Fruit fly (Drosophila melanogaster) Kc167 (cell line): ENCODE measurements around the gene HP1e.

Experiments
- Myc ChIP-seq: fragments of >200 bp; optimal IDR thresholded peaks from 2 replicates; lab custom pipeline; 2017; ENCODE audit warnings: missing external identifiers
- Sin3A ChIP-seq: fragments of >200 bp; optimal IDR thresholded peaks from 2 replicates; lab custom pipeline; 2018; ENCODE audit warnings: missing external identifiers
- h ChIP-seq: fragments of >200 bp; optimal IDR thresholded peaks from 3 replicates; lab custom pipeline; 2018; ENCODE audit warnings: missing external identifiers
- insv ChIP-seq: fragments of >200 bp; optimal IDR thresholded peaks from 3 replicates; lab custom pipeline; 2018; ENCODE audit warnings: missing external identifiers
- psq ChIP-seq: fragments of >200 bp; optimal IDR thresholded peaks from 2 replicates; lab custom pipeline; 2017; ENCODE audit warnings: missing external identifiers
- ttk ChIP-seq: sonication (Bioruptor generic); optimal IDR thresholded peaks from 2 replicates; lab custom pipeline; 2017; ENCODE audit warnings: missing external identifiers

HP1e gene

DNA sequence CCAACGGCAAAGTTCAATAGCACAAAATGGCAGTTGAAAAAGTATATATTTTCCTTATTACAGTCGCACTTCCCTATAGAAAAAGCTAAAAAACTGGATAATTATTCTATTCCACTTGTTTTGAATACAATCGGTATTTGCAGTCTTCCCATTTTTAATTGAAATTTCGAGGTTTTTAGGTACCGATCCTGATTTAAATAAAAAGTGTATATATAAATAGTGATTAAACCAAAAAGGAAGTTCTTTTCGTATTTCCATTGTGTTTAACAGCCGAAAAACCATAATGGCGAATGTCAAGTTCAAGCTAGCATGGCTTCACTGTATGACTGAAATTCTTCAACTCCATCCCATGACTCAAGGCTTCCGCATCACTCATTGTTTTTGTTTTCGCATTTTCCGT is 25.0 kb downstream of the HP1e start:
- TF ChIP-seq h (lab: Kevin White, UChicago): no peak

DNA sequence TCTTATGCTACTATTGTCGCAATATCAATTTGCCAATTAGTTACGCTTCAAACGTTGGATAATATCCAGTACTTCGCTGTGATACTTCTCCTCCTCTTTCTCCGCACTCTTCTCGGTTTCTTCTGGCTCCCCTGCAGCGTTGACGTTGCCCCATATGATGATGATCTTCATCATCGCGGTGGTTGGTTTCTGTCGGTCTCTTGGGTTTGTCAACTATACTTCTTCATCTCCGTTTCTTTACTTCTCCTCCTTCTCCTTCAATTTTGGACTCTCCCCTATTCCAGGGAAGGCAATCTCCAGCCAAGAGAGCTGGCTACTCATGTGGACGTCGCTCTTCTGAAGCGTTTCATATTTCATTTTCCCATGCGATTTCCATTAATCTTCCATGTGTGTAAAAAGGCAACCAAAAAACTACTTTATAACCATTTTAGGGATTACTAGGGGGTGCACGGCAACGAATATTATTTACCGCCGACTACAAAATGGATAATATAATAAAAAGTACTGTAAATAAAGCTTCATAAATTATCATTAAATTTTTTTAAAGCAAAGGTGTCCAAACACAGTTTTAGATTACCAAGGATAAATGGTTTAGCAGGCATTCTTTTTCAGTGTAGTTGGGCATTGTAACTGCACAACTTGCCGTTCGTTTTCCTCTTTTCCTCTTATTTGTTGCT is 26.3 kb downstream of the HP1e start:
- TF ChIP-seq Sin3A (lab: Kevin White, UChicago): no peak
- TF ChIP-seq psq (lab: Kevin White, UChicago): no peak
- no peak for TF ChIP-seq insv
- TF ChIP-seq ttk (lab: Kevin White, UChicago): no peak
- TF ChIP-seq h (lab: Kevin White, UChicago): no peak
- TF ChIP-seq Myc (lab: Kevin White, UChicago): no peak

DNA sequence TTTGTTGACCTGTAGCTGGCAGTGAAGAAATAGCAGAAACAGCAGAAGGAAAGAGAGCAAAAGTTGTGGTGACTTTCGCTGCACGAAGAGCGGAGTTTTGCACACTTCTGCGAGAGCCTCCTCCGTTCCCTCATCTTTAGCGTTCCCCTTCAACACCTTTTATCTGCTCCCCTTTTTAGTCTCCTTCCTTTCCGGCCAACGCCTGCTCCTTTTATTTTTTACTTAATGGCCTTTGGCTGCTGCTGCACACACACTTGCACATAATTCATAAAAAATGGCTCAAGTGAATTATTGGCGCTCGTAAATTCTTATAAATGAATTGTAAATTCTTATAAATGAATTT is 26.8 kb downstream of the HP1e start:
- TF ChIP-seq ttk (lab: Kevin White, UChicago) (no peak), insv (no peak), Sin3A (lab: Kevin White, UChicago) (no peak), h (lab: Kevin White, UChicago) (no peak), Myc (lab: Kevin White, UChicago) (no peak), psq (lab: Kevin White, UChicago) (no peak)

DNA sequence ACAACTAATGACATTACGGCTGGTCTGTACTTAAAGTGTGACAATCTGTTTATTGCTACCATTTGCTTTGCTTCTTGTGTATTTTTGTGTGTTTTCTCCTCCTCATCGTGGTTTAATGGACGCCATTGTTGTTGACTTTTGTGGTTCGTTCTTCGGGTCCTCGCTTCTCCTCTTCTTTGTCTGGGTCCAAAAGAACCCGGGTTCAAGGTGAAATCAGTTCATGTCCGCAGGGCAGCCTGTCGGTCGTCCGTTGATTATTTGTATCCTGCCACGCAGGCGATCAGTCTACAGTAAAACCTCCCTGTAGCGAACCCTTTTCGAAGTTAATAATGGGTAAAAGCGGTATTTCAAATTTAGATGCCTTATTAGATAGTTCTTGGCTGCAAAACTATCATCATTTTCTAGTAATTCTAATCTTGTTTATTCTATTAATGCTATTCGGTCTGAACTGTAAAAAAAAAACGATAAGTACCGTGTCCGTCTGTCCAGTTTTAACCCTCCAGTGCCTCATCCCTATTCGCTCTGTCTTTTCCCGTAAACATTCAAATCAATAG is 27.8 kb downstream of the HP1e start:
- TF ChIP-seq ttk (lab: Kevin White, UChicago): no peak
- no peak for TF ChIP-seq h (lab: Kevin White, UChicago)
- no peak for TF ChIP-seq psq (lab: Kevin White, UChicago)
- TF ChIP-seq Myc (lab: Kevin White, UChicago): no peak
- TF ChIP-seq insv: no peak
- TF ChIP-seq Sin3A (lab: Kevin White, UChicago): no peak

DNA sequence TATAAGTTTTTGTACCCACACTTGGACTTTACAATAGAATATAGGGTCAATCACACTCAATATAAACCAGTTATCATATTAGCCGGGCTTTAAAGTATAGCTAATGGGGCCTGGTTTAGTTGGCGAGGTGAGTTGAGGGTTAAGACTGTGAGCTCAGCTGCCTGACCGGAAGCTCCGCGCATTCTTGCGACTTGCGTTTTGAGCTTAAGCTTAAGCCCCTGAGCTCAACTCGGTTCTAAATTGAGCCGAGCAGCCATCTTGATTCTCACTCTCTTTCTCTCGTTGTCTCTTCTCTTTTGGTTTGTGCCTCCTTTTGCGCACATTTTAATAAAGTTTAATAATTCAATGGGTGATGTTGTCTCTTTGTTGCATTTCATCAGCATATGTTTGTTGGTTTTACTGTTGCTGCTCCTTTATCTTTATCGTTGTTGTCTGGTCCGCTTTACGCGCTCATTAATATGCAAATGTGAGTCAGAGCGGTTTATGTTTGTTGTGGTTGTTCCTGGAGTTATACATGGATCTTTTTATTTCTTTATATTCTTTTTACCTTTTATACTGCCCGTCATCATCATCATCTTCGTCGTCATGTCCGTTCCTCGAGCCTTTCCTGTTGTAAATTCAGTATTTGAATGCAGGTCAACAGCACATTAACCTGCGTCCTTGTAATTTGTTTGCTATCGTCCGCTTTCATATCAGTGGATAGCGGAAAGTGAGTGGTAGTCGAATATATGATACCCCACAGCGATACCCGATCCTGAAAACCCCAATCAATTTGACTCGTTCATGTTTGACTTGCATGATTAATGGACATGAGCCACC is 29.2 kb downstream of the HP1e start:
- TF ChIP-seq ttk (lab: Kevin White, UChicago): no peak
- TF ChIP-seq Myc (lab: Kevin White, UChicago): no peak
- TF ChIP-seq insv: no peak
- no peak for TF ChIP-seq psq (lab: Kevin White, UChicago)
- TF ChIP-seq h (lab: Kevin White, UChicago): no peak
- no peak for TF ChIP-seq Sin3A (lab: Kevin White, UChicago)

DNA sequence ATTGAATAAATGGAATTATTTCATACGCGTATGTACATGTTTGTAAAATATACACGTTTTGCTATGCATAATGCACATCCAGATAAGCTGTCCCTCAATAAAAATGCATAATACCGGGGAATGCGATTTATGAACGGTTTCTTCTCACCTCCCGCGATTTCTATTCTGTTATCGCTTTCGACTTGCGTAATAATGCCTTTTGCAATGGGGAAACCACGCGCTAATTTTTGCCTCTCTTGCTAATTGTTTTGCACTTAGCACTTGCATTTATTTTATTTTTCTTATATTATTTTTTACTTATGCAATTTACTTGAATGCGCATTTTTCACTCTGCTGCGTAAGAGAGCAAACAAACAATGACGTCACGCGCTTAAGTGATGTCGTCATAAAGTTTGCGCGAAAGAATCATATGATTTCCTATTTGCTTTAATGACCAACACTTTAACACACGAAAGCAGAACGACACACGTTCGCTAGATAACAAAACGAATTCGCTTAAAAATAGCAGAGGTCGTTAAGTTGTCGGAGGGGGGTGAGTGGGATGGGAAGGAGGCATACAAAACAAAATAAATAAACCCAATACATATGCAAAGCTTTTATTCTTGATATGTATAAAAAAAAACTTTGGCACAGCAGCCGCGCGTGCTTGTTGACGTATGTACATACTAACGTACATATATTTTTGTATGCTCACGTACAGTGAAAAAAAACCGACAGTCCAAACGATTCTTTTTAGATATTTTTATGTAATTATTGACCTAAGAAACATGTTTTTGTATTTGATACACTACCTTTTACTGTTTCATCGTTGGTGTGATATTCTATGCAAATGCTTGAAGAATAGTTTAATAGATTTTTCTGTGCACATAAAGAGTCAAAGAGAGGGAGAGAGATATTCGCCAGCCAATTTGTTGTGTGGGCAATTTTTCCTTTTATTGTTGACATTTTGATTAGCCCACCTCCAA is 30.1 kb downstream of the HP1e start:
- no peak for TF ChIP-seq psq (lab: Kevin White, UChicago)
- no peak for TF ChIP-seq Myc (lab: Kevin White, UChicago)
- TF ChIP-seq h (lab: Kevin White, UChicago): no peak
- TF ChIP-seq ttk (lab: Kevin White, UChicago): no peak
- TF ChIP-seq Sin3A (lab: Kevin White, UChicago): no peak
- TF ChIP-seq insv: no peak

DNA sequence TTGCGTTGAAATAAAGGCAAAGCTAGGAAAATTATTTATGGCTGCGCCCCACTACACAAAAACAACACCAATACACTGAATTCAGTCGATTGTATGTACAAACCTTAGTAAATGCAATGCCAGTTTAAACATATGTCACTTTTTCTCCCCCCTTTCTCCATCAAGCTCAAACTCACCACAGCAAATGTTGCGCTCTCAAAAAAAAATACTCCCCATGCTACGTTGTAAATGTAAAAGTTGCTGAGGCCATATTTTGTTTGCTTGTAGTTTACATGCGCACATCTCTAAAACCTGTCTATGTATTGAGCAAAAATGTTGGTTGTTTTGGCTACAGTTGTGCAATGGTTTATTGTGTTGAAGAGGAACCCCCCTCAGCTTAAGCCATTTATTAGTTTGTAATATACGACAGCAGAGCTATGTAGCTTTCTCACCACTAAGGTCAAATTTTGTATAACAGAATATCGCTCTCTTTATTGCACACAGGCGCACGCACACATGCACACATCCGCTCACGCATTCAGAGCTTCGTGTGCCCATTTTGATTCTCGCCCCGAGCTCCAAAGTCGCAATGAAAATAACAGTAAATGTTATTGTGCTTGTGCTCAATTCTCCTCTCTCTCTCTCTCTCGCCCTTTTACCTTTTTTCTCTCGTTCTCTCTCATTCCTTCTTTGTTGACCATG is 31.2 kb downstream of the HP1e start:
- TF ChIP-seq psq (lab: Kevin White, UChicago) (no peak), insv (no peak), Myc (lab: Kevin White, UChicago) (no peak), Sin3A (lab: Kevin White, UChicago) (no peak), h (lab: Kevin White, UChicago) (no peak), ttk (lab: Kevin White, UChicago) (no peak)

DNA sequence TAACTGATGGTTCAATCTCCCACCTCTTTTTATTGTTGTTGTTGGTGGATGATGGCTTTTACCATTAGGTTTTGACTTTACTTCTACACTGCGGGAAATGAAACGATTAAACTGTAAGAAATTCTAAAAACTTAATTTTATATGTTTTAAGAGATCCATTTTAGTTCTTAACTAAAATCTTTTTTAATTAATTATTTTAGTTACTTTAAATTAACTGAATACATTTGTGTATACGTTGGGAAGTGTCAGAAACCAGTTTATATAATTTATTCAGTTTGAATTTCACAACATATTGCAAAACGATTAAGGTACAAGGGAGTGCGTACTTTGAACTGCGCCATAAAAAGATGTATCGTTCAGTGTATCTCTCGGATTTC is 31.7 kb downstream of the HP1e start:
- TF ChIP-seq ttk (lab: Kevin White, UChicago): no peak

DNA sequence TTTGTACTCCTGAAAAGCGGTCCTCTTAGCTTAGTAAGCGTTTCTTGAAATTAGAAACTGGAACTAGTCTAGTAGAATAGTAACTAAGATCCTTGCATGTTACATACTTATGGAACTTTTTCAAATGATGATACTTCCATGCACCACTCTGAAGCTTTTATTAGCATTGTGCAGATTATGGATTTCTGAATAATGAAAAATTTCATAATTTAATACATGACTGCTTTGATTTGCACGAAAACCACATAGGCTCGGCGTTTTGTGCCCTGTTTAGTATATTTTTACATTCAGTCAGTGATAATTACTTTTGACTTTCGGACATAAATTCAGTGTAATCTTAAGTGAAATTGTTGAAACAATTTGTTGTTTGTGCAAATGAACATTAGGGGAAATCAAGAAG is 33.6 kb downstream of the HP1e start, which contains the start of gene CG43675:
Gene CG43675 (plus strand): TSS at position 301 of the 400 bp plus-strand sequence.
- TF ChIP-seq h (lab: Kevin White, UChicago) (no peak), insv (no peak), psq (lab: Kevin White, UChicago) (no peak), ttk (lab: Kevin White, UChicago) (no peak), Sin3A (lab: Kevin White, UChicago) (no peak), Myc (lab: Kevin White, UChicago) (no peak)

DNA sequence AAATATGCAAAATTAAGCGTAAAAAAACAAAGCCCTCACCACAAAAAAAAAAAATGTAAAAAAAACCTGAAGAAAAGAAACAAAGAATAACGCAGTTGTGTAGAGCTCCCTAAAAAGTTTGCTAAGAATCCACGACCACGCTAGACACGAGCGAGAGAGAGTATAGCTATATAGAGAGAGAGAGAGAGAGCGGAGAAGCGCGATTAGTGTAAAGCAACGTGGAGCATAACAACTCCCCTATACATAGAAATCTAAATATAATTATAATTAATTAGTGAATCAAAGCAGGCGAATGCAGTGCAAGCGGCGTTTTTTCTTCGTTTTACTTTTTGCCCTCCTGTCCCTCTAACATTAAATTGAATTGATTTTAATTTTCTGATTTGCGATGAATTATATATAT is 37.8 kb downstream of the HP1e start:
- TF ChIP-seq Myc (lab: Kevin White, UChicago) (no peak), ttk (lab: Kevin White, UChicago) (no peak), insv (no peak), h (lab: Kevin White, UChicago) (no peak), Sin3A (lab: Kevin White, UChicago) (no peak), psq (lab: Kevin White, UChicago) (no peak)
